Fruit fly (Drosophila melanogaster): Measurements from ENCODE around the gene Ets96B.

Gene Ets96B

dm6 chr3R:24829887-24830351 is 42.1 kb downstream of the Ets96B start, which contains the start of the genes Kaz and CG43273 (continued):
- TF ChIP-seq Stat92E (GFP tag; optimal IDR thresholded peaks at IDR 0.05) (no peak), pfk (GFP tag; optimal IDR thresholded peaks at IDR 0.05) (no peak), Optix (GFP tag; IDR thresholded peaks at IDR 0.05) (no peak), ems (GFP tag; optimal IDR thresholded peaks at IDR 0.05) (peak; percentile 6), wor (GFP tag; IDR thresholded peaks at IDR 0.05) (no peak), GATAe (GFP tag; conservative IDR thresholded peaks at IDR 0.05) (no peak), vfl (GFP tag; optimal IDR thresholded peaks at IDR 0.05) (no peak), Tbp (GFP tag; optimal IDR thresholded peaks at IDR 0.05) (no peak), CG13894 (tag; optimal IDR thresholded peaks at IDR 0.05) (no peak), pnt (GFP tag; optimal IDR thresholded peaks at IDR 0.05) (peak; percentile 3), tgo (GFP tag; IDR thresholded peaks at IDR 0.05) (peak; percentile 26; the same call in 1 of the 3 replicates), CG10209 (GFP tag; optimal IDR thresholded peaks at IDR 0.05) (peak; percentile 37), CG3726 (GFP tag; IDR thresholded peaks at IDR 0.05) (no peak), lab (GFP tag; optimal IDR thresholded peaks at IDR 0.05) (no peak), so (GFP tag; IDR thresholded peaks at IDR 0.05) (no peak), crp (GFP tag; optimal IDR thresholded peaks at IDR 0.05) (peak; percentile 34 to 89), CG6254 (GFP tag; optimal IDR thresholded peaks at IDR 0.05) (peak; percentile 7), CG2202 (tag; optimal IDR thresholded peaks at IDR 0.05) (peak; percentile 12), zen (tag; optimal IDR thresholded peaks at IDR 0.05) (peak; percentile 93), Nf-YA (GFP tag; IDR thresholded peaks at IDR 0.05) (no peak), emc (GFP tag; optimal IDR thresholded peaks at IDR 0.05) (no peak), cato (GFP tag; optimal IDR thresholded peaks at IDR 0.05; ENCODE audit: borderline replicate concordance) (peak; percentile 15), Xbp1 (GFP tag; optimal IDR thresholded peaks at IDR 0.05) (peak; percentile 75), Atf6 (GFP tag; IDR thresholded peaks at IDR 0.05) (no peak), B-H2 (GFP tag; optimal IDR thresholded peaks at IDR 0.05) (no peak), CG4617 (GFP tag; optimal IDR thresholded peaks at IDR 0.05; ENCODE audit: borderline replicate concordance) (peak; percentile 57), kah (GFP tag; optimal IDR thresholded peaks at IDR 0.05) (no peak), TFAM (GFP tag; optimal IDR thresholded peaks at IDR 0.05) (no peak), CG12299 (tag; optimal IDR thresholded peaks at IDR 0.05) (peak; percentile 38), Side (GFP tag; optimal IDR thresholded peaks at IDR 0.05) (no peak), Dad (GFP tag; optimal IDR thresholded peaks at IDR 0.05) (no peak), dati (GFP tag; IDR thresholded peaks at IDR 0.05) (no peak), danr (GFP tag; IDR thresholded peaks at IDR 0.05) (no peak), CG6272 (GFP tag; IDR thresholded peaks at IDR 0.05) (peak; percentile 40; the same call in 1 of the 2 replicates), CG11247 (GFP tag; IDR thresholded peaks at IDR 0.05) (no peak), pum (GFP tag; optimal IDR thresholded peaks at IDR 0.05) (peak; percentile 0), Kr (GFP tag; optimal IDR thresholded peaks at IDR 0.05) (no peak), ken (GFP tag; IDR thresholded peaks at IDR 0.05) (peak; percentile 57; the same call in 2 of the 3 replicates), CG15514 (GFP tag; optimal IDR thresholded peaks at IDR 0.05) (peak; percentile 37), z (GFP tag; IDR thresholded peaks at IDR 0.05) (no peak), CG3065 (GFP tag; optimal IDR thresholded peaks at IDR 0.05) (no peak), CG12071 (GFP tag; optimal IDR thresholded peaks at IDR 0.05) (no peak), gsb-n (tag; optimal IDR thresholded peaks at IDR 0.05) (no peak), gem (tag; optimal IDR thresholded peaks at IDR 0.05) (no peak), Max (GFP tag; optimal IDR thresholded peaks at IDR 0.05) (peak; percentile 56), CG34422 (GFP tag; IDR thresholded peaks at IDR 0.05) (0 out of 3 replicates have a peak, but pooled peaks have one; percentile 52), dpn (GFP tag; optimal IDR thresholded peaks at IDR 0.05) (peak in 1 of 2 experiments; percentile 68), p53 (GFP tag; optimal IDR thresholded peaks at IDR 0.05) (no peak), croc (GFP tag; conservative IDR thresholded peaks at IDR 0.05) (no peak), dm (GFP tag; optimal IDR thresholded peaks at IDR 0.05) (no peak), CG18599 (GFP tag; optimal IDR thresholded peaks at IDR 0.05) (peak; percentile 67)
